Worm (Caenorhabditis elegans) whole organism, L4 larva: Measurements from ENCODE around the gene moa-2.

Experiments used
- egl-27 ChIP-seq: sonication (generic microtip); optimal IDR thresholded peaks from 3 replicates; lab custom pipeline; 2017; ENCODE audit warnings: missing biosample characterization, missing genetic modification reagents, missing genetic modification characterization
- nhr-237 ChIP-seq: sonication (generic microtip); optimal IDR thresholded peaks from 2 replicates; lab custom pipeline; 2017; ENCODE audit warnings: missing biosample characterization, missing genetic modification characterization

- TF ChIP-seq nhr-237 (no peak), egl-27 (tag; lab: Kevin White, UChicago) (no peak)
Measured at ce11 chrII:7704387-7704786, 5.6 kb upstream of the moa-2 start.
